Fruit fly (Drosophila melanogaster): ENCODE results near the gene CAH4.

DNA sequence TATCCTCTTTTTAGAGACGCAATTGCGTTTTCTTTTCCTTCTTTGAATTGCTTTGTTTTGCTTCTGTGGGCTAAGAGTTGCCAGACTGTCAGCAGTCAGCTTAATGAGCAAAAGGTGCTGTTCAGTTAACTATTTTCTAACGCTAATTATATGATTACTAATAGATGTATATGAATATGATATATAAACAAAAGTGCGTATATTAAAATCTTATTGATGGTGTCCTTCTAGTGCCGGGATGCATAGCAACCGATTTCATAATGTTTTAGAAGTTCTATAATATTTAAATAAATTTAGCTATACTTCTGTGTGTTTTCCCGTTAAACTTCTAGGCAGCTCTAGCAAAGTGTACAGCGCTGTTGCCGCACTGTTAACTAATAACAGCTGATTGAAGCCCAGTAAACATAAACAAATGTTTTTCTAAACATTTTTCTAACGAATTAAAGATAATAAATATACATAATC lies 27.4 kb downstream of the CAH4 start, which contains the start of the genes Kaz and CG43273:
- TF ChIP-seq CTCF (optimal IDR thresholded peaks at IDR 0.05) (peak in 1 of 2 experiments; percentile 10), CG8478 (optimal IDR thresholded peaks at IDR 0.05) (no peak)
